Fruit fly (Drosophila melanogaster): ENCODE results near the gene Eaf6.

- TF ChIP-seq klu (GFP tag; IDR thresholded peaks at IDR 0.05) (no peak), CG17385 (GFP tag; optimal IDR thresholded peaks at IDR 0.05) (no peak)
Measured at dm6 chr3L:5604490-5604889, 3.6 kb downstream of the Eaf6 start, which contains the start of gene mthl2.
